Worm (Caenorhabditis elegans): Measurements from ENCODE around the gene ZK792.1.

Gene ZK792.1

ce11 chrIV:11673543-11673942 is 13.9 kb downstream of the ZK792.1 start, which contains the start of gene inx-8:
Gene inx-8, plus strand, starts transcription at chrIV:11673843.
- TF ChIP-seq ceh-32 (tag; optimal IDR thresholded peaks at IDR 0.05; ENCODE audit: poor library complexity), result no peak
- TF ChIP-seq dmd-9 (GFP tag; IDR thresholded peaks at IDR 0.05), result no peak
- TF ChIP-seq ceh-28 (tag; optimal IDR thresholded peaks at IDR 0.05), result no peak
- no peak for TF ChIP-seq nhr-111 (GFP tag; optimal IDR thresholded peaks at IDR 0.05)
- TF ChIP-seq ama-1 (optimal IDR thresholded peaks at IDR 0.05), result no peak
- no peak for TF ChIP-seq nhr-41 (GFP tag; IDR thresholded peaks at IDR 0.05)
- no peak for TF ChIP-seq lsy-2 (tag; optimal IDR thresholded peaks at IDR 0.05)
- TF ChIP-seq fos-1 (tag; optimal IDR thresholded peaks at IDR 0.05), result no peak
- TF ChIP-seq F10B5.3 (tag; optimal IDR thresholded peaks at IDR 0.05), result no peak
- no peak for TF ChIP-seq unc-62 (GFP tag; optimal IDR thresholded peaks at IDR 0.05 in 1 of 2)
- no peak for TF ChIP-seq unc-62 (tag; optimal IDR thresholded peaks at IDR 0.05)
- TF ChIP-seq Y105C5A.15 (GFP tag; IDR thresholded peaks at IDR 0.05), result no peak

ce11 chrIV:11676054-11676453 is 16.4 kb downstream of the ZK792.1 start, which contains the start of gene inx-9:
Gene inx-9, plus strand, starts transcription at chrIV:11676354.
- TF ChIP-seq ztf-11 (tag; optimal IDR thresholded peaks at IDR 0.05) (no peak), daf-8 (GFP tag; IDR thresholded peaks at IDR 0.05) (no peak), Y75B8A.6 (GFP tag; IDR thresholded peaks at IDR 0.05) (no peak), F49E8.2 (tag; optimal IDR thresholded peaks at IDR 0.05; ENCODE audit: borderline replicate concordance) (no peak), nhr-48 (tag; optimal IDR thresholded peaks at IDR 0.05) (no peak), php-3 (GFP tag; IDR thresholded peaks at IDR 0.05) (no peak)

ce11 chrIV:11681905-11682304 is 22.3 kb downstream of the ZK792.1 start, which contains the start of gene ZK792.4:
Gene ZK792.4, minus strand, starts transcription at chrIV:11682005.
- TF ChIP-seq unc-39 (tag; optimal IDR thresholded peaks at IDR 0.05) (no peak), lin-39 (tag; optimal IDR thresholded peaks at IDR 0.05) (no peak), R02D3.7 (tag; optimal IDR thresholded peaks at IDR 0.05) (no peak), saeg-2 (GFP tag; IDR thresholded peaks at IDR 0.05) (no peak), D1046.2 (GFP tag; IDR thresholded peaks at IDR 0.05) (no peak), ceh-62 (tag; optimal IDR thresholded peaks at IDR 0.05) (no peak), skn-1 (tag; optimal IDR thresholded peaks at IDR 0.05) (no peak), zag-1 (tag; optimal IDR thresholded peaks at IDR 0.05) (no peak), ama-1 (optimal IDR thresholded peaks at IDR 0.05) (no peak), mes-2 (tag; optimal IDR thresholded peaks at IDR 0.05; ENCODE audit: poor library complexity, severe bottlenecking) (no peak), attf-4 (tag; optimal IDR thresholded peaks at IDR 0.05) (no peak), zfp-3 (GFP tag; conservative IDR thresholded peaks at IDR 0.05) (no peak), aly-2 (tag; optimal IDR thresholded peaks at IDR 0.05) (no peak), hif-1 (tag; optimal IDR thresholded peaks at IDR 0.05) (no peak), F49E8.2 (tag; optimal IDR thresholded peaks at IDR 0.05; ENCODE audit: borderline replicate concordance) (no peak), F44E2.7 (GFP tag; IDR thresholded peaks at IDR 0.05) (no peak), ctbp-1 (GFP tag; IDR thresholded peaks at IDR 0.05) (no peak), rbr-2 (tag; optimal IDR thresholded peaks at IDR 0.05) (no peak), mdl-1 (tag; optimal IDR thresholded peaks at IDR 0.05) (no peak), nhr-11 (tag; optimal IDR thresholded peaks at IDR 0.05) (no peak)

ce11 chrIV:11688018-11688417 is 28.4 kb downstream of the ZK792.1 start, which contains the start of gene ZK792.5:
Gene ZK792.5, minus strand, starts transcription at chrIV:11688118.
- TF ChIP-seq Y48G9A.11 (GFP tag; IDR thresholded peaks at IDR 0.05), result no peak
- TF ChIP-seq F26F4.8 (GFP tag; conservative IDR thresholded peaks at IDR 0.05), result no peak
- no peak for TF ChIP-seq unc-39 (tag; optimal IDR thresholded peaks at IDR 0.05)

Data from whole organism, L4 larva.